Fruit fly (Drosophila melanogaster): Measurements from ENCODE around the gene Kul.

dm6 chr3R:29726277-29726676 lies 647 bp downstream of the Kul start:
- TF ChIP-seq Sin3A (optimal IDR thresholded peaks at IDR 0.05) (no peak), h (optimal IDR thresholded peaks at IDR 0.05) (no peak)

All from Kc167 (cell line).